Fruit fly (Drosophila melanogaster): ENCODE measurements around the gene CG8915.
A peak's percentile ranks its signal among the peaks of the same experiment; 100 is the strongest.

Gene CG8915

dm6 chrX:17294169-17294833, 49.5 kb upstream of the CG8915 start (continued):
- TF ChIP-seq crp (GFP tag; optimal IDR thresholded peaks at IDR 0.05) (no peak), CG8924 (tag; optimal IDR thresholded peaks at IDR 0.05) (no peak), Max (GFP tag; optimal IDR thresholded peaks at IDR 0.05) (no peak), hb (GFP tag; IDR thresholded peaks at IDR 0.05; ENCODE audit: partially characterized antibody) (no peak), BtbVII (GFP tag; optimal IDR thresholded peaks at IDR 0.05) (no peak), sisA (GFP tag; IDR thresholded peaks at IDR 0.05) (no peak), klu (GFP tag; IDR thresholded peaks at IDR 0.05) (no peak), CG6813 (GFP tag; optimal IDR thresholded peaks at IDR 0.05) (no peak), CG15479 (GFP tag; optimal IDR thresholded peaks at IDR 0.05) (no peak), CG13296 (GFP tag; optimal IDR thresholded peaks at IDR 0.05) (peak; percentile 34), da (GFP tag; optimal IDR thresholded peaks at IDR 0.05) (no peak), Awh (GFP tag; IDR thresholded peaks at IDR 0.05) (peak; percentile 55; the same call in 1 of the 2 replicates), Atf6 (GFP tag; IDR thresholded peaks at IDR 0.05) (peak; percentile 40; the same call in 1 of the 2 replicates), bigmax (GFP tag; optimal IDR thresholded peaks at IDR 0.05) (peak; percentile 10), zfh1 (GFP tag; IDR thresholded peaks at IDR 0.05) (no peak), CG7745 (tag; optimal IDR thresholded peaks at IDR 0.05) (no peak), fd64A (GFP tag; optimal IDR thresholded peaks at IDR 0.05) (peak; percentile 37), CG10654 (GFP tag; optimal IDR thresholded peaks at IDR 0.05) (no peak), CG13123 (GFP tag; optimal IDR thresholded peaks at IDR 0.05) (no peak), CG12219 (GFP tag; optimal IDR thresholded peaks at IDR 0.05) (peak; percentile 14), CG17568 (GFP tag; optimal IDR thresholded peaks at IDR 0.05) (peak; percentile 30), CG4328 (GFP tag; optimal IDR thresholded peaks at IDR 0.05) (peak; percentile 48), Xrp1 (GFP tag; IDR thresholded peaks at IDR 0.05) (peak; percentile 61), Eip74EF (GFP tag; optimal IDR thresholded peaks at IDR 0.05) (no peak), CG10147 (GFP tag; optimal IDR thresholded peaks at IDR 0.05) (no peak), psq (GFP tag; optimal IDR thresholded peaks at IDR 0.05) (no peak), pros (GFP tag; optimal IDR thresholded peaks at IDR 0.05) (no peak), cwo (GFP tag; optimal IDR thresholded peaks at IDR 0.05) (peak; percentile 50), Bdp1 (GFP tag; optimal IDR thresholded peaks at IDR 0.05) (no peak), CG17186 (GFP tag; optimal IDR thresholded peaks at IDR 0.05) (no peak), ftz-f1 (GFP tag; optimal IDR thresholded peaks at IDR 0.05) (peak; percentile 36), CG32532 (GFP tag; IDR thresholded peaks at IDR 0.05) (no peak), chif (GFP tag; optimal IDR thresholded peaks at IDR 0.05) (no peak), CG2678 (tag; optimal IDR thresholded peaks at IDR 0.05) (peak; percentile 3), twi (tag; optimal IDR thresholded peaks at IDR 0.05) (no peak), B-H1 (GFP tag; IDR thresholded peaks at IDR 0.05) (no peak), CG33213 (GFP tag; optimal IDR thresholded peaks at IDR 0.05) (no peak), ranshi (GFP tag; IDR thresholded peaks at IDR 0.05) (no peak), CG6791 (GFP tag; IDR thresholded peaks at IDR 0.05; ENCODE audit: partially characterized antibody) (no peak), unc-4 (GFP tag; IDR thresholded peaks at IDR 0.05; ENCODE audit: partially characterized antibody) (no peak), trh (GFP tag; optimal IDR thresholded peaks at IDR 0.05) (no peak), CG13894 (tag; optimal IDR thresholded peaks at IDR 0.05) (peak; percentile 9), CG7786 (GFP tag; optimal IDR thresholded peaks at IDR 0.05) (no peak), CG8290 (GFP tag; optimal IDR thresholded peaks at IDR 0.05) (no peak), CG8290 (tag; optimal IDR thresholded peaks at IDR 0.05) (peak in 1 of 2 experiments; percentile 68), toy (GFP tag; IDR thresholded peaks at IDR 0.05) (no peak), CG9817 (tag; optimal IDR thresholded peaks at IDR 0.05) (no peak), fd102C (GFP tag; optimal IDR thresholded peaks at IDR 0.05) (no peak), Atf3 (GFP tag; optimal IDR thresholded peaks at IDR 0.05) (no peak), dpn (GFP tag; optimal IDR thresholded peaks at IDR 0.05) (no peak)
